Worm (Caenorhabditis elegans): ENCODE data around the gene cdkr-3.

DNA sequence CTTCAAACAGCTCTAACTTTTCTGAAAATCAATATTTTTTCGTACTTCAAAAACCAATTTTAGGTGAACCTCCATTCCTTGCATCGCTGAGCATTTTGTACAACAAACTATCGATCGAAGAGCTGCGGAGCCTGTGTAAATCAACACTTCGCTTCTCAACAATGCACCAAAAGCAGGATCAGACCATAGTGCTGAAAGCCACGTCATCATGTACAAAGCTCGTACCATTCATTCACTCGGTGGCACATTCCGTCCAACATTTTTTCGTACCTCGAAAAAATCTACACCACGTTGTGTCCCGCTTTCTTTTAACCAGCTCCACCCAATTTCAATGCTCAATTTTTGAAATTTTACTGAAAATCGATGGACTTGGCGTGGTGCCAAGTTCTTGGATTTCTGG, 40.7 kb downstream of the cdkr-3 start, which contains the start of gene ZC15.10:
- TF ChIP-seq sea-1 (GFP tag; conservative IDR thresholded peaks at IDR 0.05) (no peak), ama-1 (optimal IDR thresholded peaks at IDR 0.05) (no peak), hmbx-1 (tag; optimal IDR thresholded peaks at IDR 0.05) (no peak), tbx-37 (GFP tag; conservative IDR thresholded peaks at IDR 0.05) (no peak), hnd-1 (tag; optimal IDR thresholded peaks at IDR 0.05) (no peak), F13C5.2 (tag; optimal IDR thresholded peaks at IDR 0.05) (no peak), tbx-11 (GFP tag; IDR thresholded peaks at IDR 0.05) (no peak), aly-1 (tag; optimal IDR thresholded peaks at IDR 0.05) (no peak), ceh-36 (tag; optimal IDR thresholded peaks at IDR 0.05) (no peak), scrt-1 (GFP tag; IDR thresholded peaks at IDR 0.05) (no peak), flt-1 (GFP tag; IDR thresholded peaks at IDR 0.05) (no peak)
